Fruit fly (Drosophila melanogaster) whole organism, embryonic: ENCODE data around the gene CG5810.

Source experiments
- Abd-B ChIP-seq: fragments of 200-800 bp; sonication (Bioruptor generic); optimal IDR thresholded peaks from 2 replicates; lab custom pipeline; 2018; ENCODE audit warnings: missing biosample characterization, mild to moderate bottlenecking, missing genetic modification characterization, moderate library complexity
- C15 ChIP-seq: fragments of 200-800 bp; sonication (Bioruptor generic); IDR thresholded peaks from 3 replicates; pipeline ENCODE4 v1.3.6; 2022; ENCODE audit warnings: missing biosample characterization, missing genetic modification characterization
- CG10274 ChIP-seq: fragments of 200-800 bp; sonication (Bioruptor generic); optimal IDR thresholded peaks from 3 replicates; lab custom pipeline; 2017; ENCODE audit warnings: missing biosample characterization, mild to moderate bottlenecking, missing genetic modification characterization
- CG10979 ChIP-seq: fragments of 200-800 bp; sonication (Bioruptor generic); optimal IDR thresholded peaks from 2 replicates; lab custom pipeline; 2018; ENCODE audit warnings: missing biosample characterization, mild to moderate bottlenecking, missing genetic modification characterization, moderate library complexity
- CG14860 ChIP-seq: fragments of 200-800 bp; sonication (Bioruptor generic); IDR thresholded peaks from 3 replicates; pipeline ENCODE4 v1.3.6; 2022; ENCODE audit warnings: missing biosample characterization, missing genetic modification characterization; ENCODE audit not compliant: partially characterized antibody
- CG16815 ChIP-seq: fragments of 200-800 bp; sonication (Bioruptor generic); optimal IDR thresholded peaks from 3 replicates; lab custom pipeline; 2017; ENCODE audit warnings: missing biosample characterization, mild to moderate bottlenecking, missing genetic modification characterization
- CG17385 ChIP-seq: fragments of 200-800 bp; sonication (Bioruptor generic); optimal IDR thresholded peaks from 3 replicates; lab custom pipeline; 2018; ENCODE audit warnings: missing biosample characterization, mild to moderate bottlenecking, missing genetic modification characterization
- CG17829 ChIP-seq: fragments of 200-800 bp; optimal IDR thresholded peaks from 2 replicates; lab custom pipeline; 2019; ENCODE audit warnings: missing biosample characterization, mild to moderate bottlenecking, missing genetic modification characterization, moderate library complexity
- CG18619 ChIP-seq: fragments of 200-800 bp; sonication (Bioruptor generic); optimal IDR thresholded peaks from 3 replicates; lab custom pipeline; 2017; ENCODE audit warnings: missing biosample characterization, mild to moderate bottlenecking, missing genetic modification characterization
- CG2199 ChIP-seq: fragments of 200-800 bp; sonication (Bioruptor generic); IDR thresholded peaks from 3 replicates; pipeline ENCODE4 v1.3.6; 2022; ENCODE audit warnings: missing biosample characterization, missing genetic modification characterization
- CG3847 ChIP-seq: fragments of 200-800 bp; sonication (Bioruptor generic); IDR thresholded peaks from 2 replicates; pipeline ENCODE4 v1.3.6; 2022; ENCODE audit warnings: missing biosample characterization, missing genetic modification characterization
- CG4820 ChIP-seq: fragments of 200-800 bp; sonication (Bioruptor generic); optimal IDR thresholded peaks from 3 replicates; lab custom pipeline; 2016; ENCODE audit warnings: missing biosample characterization, missing genetic modification characterization
- CG5180 ChIP-seq: fragments of 200-800 bp; sonication (Bioruptor generic); optimal IDR thresholded peaks from 3 replicates; lab custom pipeline; 2017; ENCODE audit warnings: missing biosample characterization, missing genetic modification characterization, mild to moderate bottlenecking, moderate library complexity, missing genetic modification reagents
- CG7372 ChIP-seq: fragments of 200-800 bp; sonication (Bioruptor generic); IDR thresholded peaks from 2 replicates; pipeline ENCODE4 v1.3.6; 2022; ENCODE audit warnings: missing biosample characterization, missing genetic modification characterization
- CG7928 ChIP-seq: fragments of 200-800 bp; sonication (Bioruptor generic); optimal IDR thresholded peaks from 2 replicates; lab custom pipeline; 2017; ENCODE audit warnings: missing biosample characterization, mild to moderate bottlenecking, missing genetic modification characterization
- Chrac-16 ChIP-seq: fragments of 200-800 bp; sonication (Bioruptor generic); optimal IDR thresholded peaks from 3 replicates; lab custom pipeline; 2016; ENCODE audit warnings: missing biosample characterization, missing genetic modification characterization
- GATAe ChIP-seq: fragments of 200-800 bp; sonication (Bioruptor generic); conservative IDR thresholded peaks from 2 replicates; pipeline ENCODE4 v1.3.6; 2022; ENCODE audit warnings: missing biosample characterization, missing genetic modification characterization
- Hsf ChIP-seq: fragments of 200-800 bp; sonication (Bioruptor generic); optimal IDR thresholded peaks from 3 replicates; lab custom pipeline; 2016; ENCODE audit warnings: missing biosample characterization, missing genetic modification characterization
- Mes4 ChIP-seq: fragments of 200-800 bp; sonication (Bioruptor generic); optimal IDR thresholded peaks from 2 replicates; lab custom pipeline; 2016; ENCODE audit warnings: missing biosample characterization, missing genetic modification characterization
- NC2β ChIP-seq: fragments of 200-800 bp; sonication (Bioruptor generic); optimal IDR thresholded peaks from 2 replicates; lab custom pipeline; 2016; ENCODE audit warnings: missing biosample characterization, missing genetic modification characterization
- bab2 ChIP-seq: fragments of 200-800 bp; sonication (Bioruptor generic); optimal IDR thresholded peaks from 2 replicates; lab custom pipeline; 2016; ENCODE audit warnings: missing biosample characterization, missing genetic modification characterization
- bigmax ChIP-seq: fragments of 200-800 bp; sonication (Bioruptor generic); optimal IDR thresholded peaks from 2 replicates; lab custom pipeline; 2018; ENCODE audit warnings: missing biosample characterization, mild to moderate bottlenecking, missing genetic modification characterization
- caup ChIP-seq: fragments of 200-800 bp; sonication (Bioruptor generic); optimal IDR thresholded peaks from 3 replicates; lab custom pipeline; 2017; ENCODE audit warnings: missing biosample characterization, mild to moderate bottlenecking, missing genetic modification characterization, moderate library complexity; ENCODE audit not compliant: severe bottlenecking
- crol ChIP-seq: fragments of 200-800 bp; sonication (Bioruptor generic); IDR thresholded peaks from 2 replicates; pipeline ENCODE4 v1.3.6; 2022; ENCODE audit warnings: missing biosample characterization, missing genetic modification characterization
- disco-r ChIP-seq: fragments of 200-800 bp; sonication (Bioruptor generic); optimal IDR thresholded peaks from 2 replicates; lab custom pipeline; 2016; ENCODE audit warnings: missing biosample characterization, missing genetic modification characterization
- dmrt99B ChIP-seq: fragments of 200-800 bp; sonication (Bioruptor generic); optimal IDR thresholded peaks from 2 replicates; lab custom pipeline; 2018; ENCODE audit warnings: missing biosample characterization, mild to moderate bottlenecking, missing genetic modification characterization, moderate library complexity
- dpn ChIP-seq, 2 experiments: fragments of 200-800 bp; sonication (Bioruptor generic); optimal IDR thresholded peaks; 3 replicates each; lab custom pipeline; 2016; ENCODE audit warnings: missing biosample characterization in 2 of 2, missing genetic modification characterization in 2 of 2
- ems ChIP-seq: fragments of 200-800 bp; sonication (Bioruptor generic); optimal IDR thresholded peaks from 3 replicates; lab custom pipeline; 2016; ENCODE audit warnings: missing biosample characterization, missing genetic modification characterization
- exex ChIP-seq: fragments of 200-800 bp; sonication (Bioruptor generic); optimal IDR thresholded peaks from 4 replicates; lab custom pipeline; 2018; ENCODE audit warnings: missing biosample characterization, mild to moderate bottlenecking, missing genetic modification characterization, moderate library complexity
- fu2 ChIP-seq: fragments of 200-800 bp; sonication (Bioruptor generic); optimal IDR thresholded peaks from 2 replicates; lab custom pipeline; 2016; ENCODE audit warnings: missing biosample characterization, missing genetic modification characterization
- gsb-n ChIP-seq: fragments of 200-800 bp; sonication (Bioruptor generic); optimal IDR thresholded peaks from 3 replicates; lab custom pipeline; 2018; ENCODE audit warnings: missing biosample characterization, mild to moderate bottlenecking, missing genetic modification characterization
- hbn ChIP-seq: fragments of 200-800 bp; sonication (Bioruptor generic); IDR thresholded peaks from 2 replicates; pipeline ENCODE4 v1.3.6; 2022; ENCODE audit warnings: missing biosample characterization, missing genetic modification characterization; ENCODE audit not compliant: partially characterized antibody
- kay ChIP-seq: fragments of 200-800 bp; sonication (Bioruptor generic); optimal IDR thresholded peaks from 2 replicates; lab custom pipeline; 2016; ENCODE audit warnings: missing biosample characterization, missing genetic modification characterization
- lmd ChIP-seq: fragments of 200-800 bp; sonication (Bioruptor generic); IDR thresholded peaks from 2 replicates; pipeline ENCODE4 v1.3.6; 2022; ENCODE audit warnings: missing biosample characterization, missing genetic modification characterization
- nom ChIP-seq: fragments of 200-800 bp; sonication (Bioruptor generic); optimal IDR thresholded peaks from 2 replicates; lab custom pipeline; 2017; ENCODE audit warnings: missing biosample characterization, missing genetic modification characterization, mild to moderate bottlenecking, moderate library complexity, missing genetic modification reagents
- otp ChIP-seq: fragments of 200-800 bp; sonication (Bioruptor generic); IDR thresholded peaks from 3 replicates; pipeline ENCODE4, ENCODE4 v1.3.6; 2022; ENCODE audit warnings: missing biosample characterization, missing genetic modification characterization
- pita ChIP-seq: fragments of 200-800 bp; sonication (Bioruptor generic); optimal IDR thresholded peaks from 2 replicates; lab custom pipeline; 2017; ENCODE audit warnings: missing biosample characterization, mild to moderate bottlenecking, missing genetic modification characterization
- pnt ChIP-seq: fragments of 200-800 bp; sonication (Bioruptor generic); optimal IDR thresholded peaks from 3 replicates; lab custom pipeline; 2016; ENCODE audit warnings: missing biosample characterization, missing genetic modification characterization
- psq ChIP-seq: fragments of 200-800 bp; sonication (Bioruptor generic); optimal IDR thresholded peaks from 2 replicates; lab custom pipeline; 2017; ENCODE audit warnings: missing biosample characterization, missing genetic modification characterization
- scrt ChIP-seq: fragments of 200-800 bp; sonication (Bioruptor generic); optimal IDR thresholded peaks from 2 replicates; lab custom pipeline; 2018; ENCODE audit warnings: missing biosample characterization, mild to moderate bottlenecking, missing genetic modification characterization, moderate library complexity
- sens ChIP-seq: fragments of 200-800 bp; sonication (Bioruptor generic); peaks from one replicate; lab custom pipeline; 2016; ENCODE audit warnings: missing biosample characterization, missing genetic modification characterization
- shn ChIP-seq: fragments of 200-800 bp; sonication (Bioruptor generic); optimal IDR thresholded peaks from 3 replicates; lab custom pipeline; 2016; ENCODE audit warnings: missing biosample characterization, missing genetic modification characterization
- so ChIP-seq: fragments of 200-800 bp; sonication (Bioruptor generic); IDR thresholded peaks from 3 replicates; pipeline ENCODE4 v1.3.6; 2022; ENCODE audit warnings: missing biosample characterization, missing genetic modification characterization
- sob ChIP-seq: fragments of 200-800 bp; sonication (Bioruptor generic); IDR thresholded peaks from 2 replicates; pipeline ENCODE4 v1.3.6; 2022; ENCODE audit warnings: missing biosample characterization, missing genetic modification characterization
- sr ChIP-seq: fragments of 200-800 bp; sonication (Bioruptor generic); IDR thresholded peaks from 3 replicates; pipeline ENCODE4 v1.3.6; 2022; ENCODE audit warnings: missing biosample characterization, missing genetic modification characterization
- stc ChIP-seq: fragments of 200-800 bp; sonication (Bioruptor generic); IDR thresholded peaks from 2 replicates; pipeline ENCODE4 v1.3.6; 2022; ENCODE audit warnings: missing biosample characterization, missing genetic modification characterization
- tap ChIP-seq: fragments of 200-800 bp; optimal IDR thresholded peaks from 3 replicates; lab custom pipeline; 2019; ENCODE audit warnings: missing biosample characterization, mild to moderate bottlenecking, missing genetic modification characterization, moderate library complexity
- tna ChIP-seq: fragments of 200-800 bp; sonication (Bioruptor generic); IDR thresholded peaks from 2 replicates; pipeline ENCODE4 v1.3.6; 2022; ENCODE audit warnings: missing biosample characterization, missing genetic modification characterization; ENCODE audit not compliant: partially characterized antibody
- ttk ChIP-seq: fragments of 200-800 bp; sonication (Bioruptor generic); IDR thresholded peaks from 2 replicates; pipeline ENCODE4 v2.1.2; 2022; ENCODE audit warnings: missing biosample characterization, missing genetic modification characterization
- tx ChIP-seq: fragments of 200-800 bp; sonication (Bioruptor generic); optimal IDR thresholded peaks from 2 replicates; lab custom pipeline; 2016; ENCODE audit warnings: missing biosample characterization, missing genetic modification characterization

CG5810 gene

DNA sequence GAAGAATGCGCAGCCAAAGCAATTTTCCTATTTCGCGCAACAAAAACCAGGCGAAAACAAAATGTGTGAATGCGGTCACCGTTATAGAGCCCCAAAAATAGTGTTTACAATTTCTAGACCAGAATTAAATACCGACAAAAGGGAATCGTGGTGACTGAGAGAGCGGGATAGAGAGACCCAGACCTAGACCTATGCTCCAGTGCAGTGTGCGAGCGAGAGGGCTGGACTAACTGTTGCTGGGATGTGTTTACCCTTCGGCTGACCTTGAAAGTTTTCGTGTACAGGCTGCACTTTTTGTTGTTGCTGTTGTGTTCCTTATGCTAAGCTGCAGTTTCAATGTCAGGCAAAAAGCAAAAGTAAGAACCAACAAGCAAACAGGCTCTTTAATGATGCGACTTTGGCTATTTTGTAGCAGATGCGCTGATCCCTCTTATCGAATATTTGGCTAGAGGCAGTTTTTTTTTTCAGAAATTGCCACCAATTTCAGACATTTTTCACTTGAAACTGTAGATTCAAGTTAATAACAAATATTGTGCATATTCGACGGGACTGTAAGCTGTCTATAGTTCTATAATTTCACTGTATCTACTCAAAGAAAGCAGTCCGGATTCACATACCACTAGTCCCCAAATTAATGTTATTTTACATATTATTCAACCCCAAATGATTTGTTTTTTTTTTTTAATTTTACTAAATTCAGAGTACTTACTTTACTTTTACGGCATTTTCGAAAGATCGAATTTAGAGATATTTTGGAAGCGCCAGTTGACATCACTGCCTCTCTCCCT, 23.2 kb downstream of the CG5810 start (continued):
- no peak for TF ChIP-seq Mes4
- no peak for TF ChIP-seq GATAe (GFP tag; lab: Robert Waterston, UW)
- no peak for TF ChIP-seq fu2
- no peak for TF ChIP-seq CG14860 (GFP tag; lab: Robert Waterston, UW)
- TF ChIP-seq CG7372 = no peak
- TF ChIP-seq CG2199 (GFP tag; lab: Robert Waterston, UW) = no peak
- no peak for TF ChIP-seq bigmax (GFP tag; lab: Kevin White, UChicago)
- peak; percentile 23 for TF ChIP-seq CG17385 (GFP tag; lab: Kevin White, UChicago)
- TF ChIP-seq shn = no peak
- peak; percentile 67 for TF ChIP-seq CG18619 (GFP tag; lab: Kevin White, UChicago)
- TF ChIP-seq pnt (GFP tag; lab: Kevin White, UChicago) = no peak
- peak; percentile 45 for TF ChIP-seq CG4820 (GFP tag; lab: Kevin White, UChicago)
- no peak for TF ChIP-seq C15
- no peak for TF ChIP-seq psq (GFP tag; lab: Kevin White, UChicago)
- TF ChIP-seq disco-r (GFP tag; lab: Kevin White, UChicago) = no peak
- peak; percentile 9 to 12 for TF ChIP-seq dpn (GFP tag; optimal IDR thresholded peaks at IDR 0.05; lab: Kevin White, UChicago)
- TF ChIP-seq Hsf (GFP tag; lab: Kevin White, UChicago) = peak; percentile 18
- no peak for TF ChIP-seq exex (tag; lab: Kevin White, UChicago)
- TF ChIP-seq ttk (GFP tag; lab: Robert Waterston, UW) = no peak
- peak; percentile 51 for TF ChIP-seq caup (GFP tag; lab: Kevin White, UChicago)
- peak; percentile 21 for TF ChIP-seq bab2
- TF ChIP-seq stc (GFP tag; lab: Robert Waterston, UW) = no peak
- TF ChIP-seq hbn (GFP tag; lab: Robert Waterston, UW) = no peak
- no peak for TF ChIP-seq CG7928 (GFP tag; lab: Kevin White, UChicago)
- no peak for TF ChIP-seq Abd-B (GFP tag; lab: Kevin White, UChicago)
- TF ChIP-seq Chrac-16 (GFP tag; lab: Kevin White, UChicago) = no peak
- TF ChIP-seq CG3847 (GFP tag; lab: Robert Waterston, UW) = 0 out of 2 replicates have a peak, but pooled peaks have one; percentile 18
- TF ChIP-seq sob = no peak
- TF ChIP-seq pita (GFP tag; lab: Kevin White, UChicago) = no peak
- peak; percentile 2 for TF ChIP-seq NC2β (GFP tag; lab: Kevin White, UChicago)
- TF ChIP-seq nom = no peak
- TF ChIP-seq so (GFP tag; lab: Robert Waterston, UW) = 0 out of 3 replicates have a peak, but pooled peaks have one; percentile 10
- no peak for TF ChIP-seq sr (GFP tag; lab: Robert Waterston, UW)
- peak; percentile 13 for TF ChIP-seq CG17829
- no peak for TF ChIP-seq CG5180
- peak; percentile 17 for TF ChIP-seq CG10274 (GFP tag; lab: Kevin White, UChicago)
- peak; percentile 54 for TF ChIP-seq dmrt99B (tag; lab: Kevin White, UChicago)
- peak; percentile 61 for TF ChIP-seq scrt (GFP tag; lab: Kevin White, UChicago)
- TF ChIP-seq tx (GFP tag; lab: Kevin White, UChicago) = no peak
- TF ChIP-seq crol = no peak
- peak; percentile 76 for TF ChIP-seq sens (GFP tag; lab: Kevin White, UChicago)
- TF ChIP-seq kay (GFP tag; lab: Kevin White, UChicago) = no peak
- TF ChIP-seq CG16815 = peak; percentile 43
- no peak for TF ChIP-seq gsb-n (tag; lab: Kevin White, UChicago)
- TF ChIP-seq tna (GFP tag; lab: Robert Waterston, UW) = no peak
- no peak for TF ChIP-seq lmd (GFP tag; lab: Robert Waterston, UW)
- peak; percentile 32 for TF ChIP-seq ems (GFP tag; lab: Kevin White, UChicago)
- TF ChIP-seq tap (tag; lab: Kevin White, UChicago) = no peak
- TF ChIP-seq CG10979 = peak; percentile 44
- TF ChIP-seq otp (GFP tag; lab: Robert Waterston, UW) = no peak
